Worm (Caenorhabditis elegans): Measurements from ENCODE around the gene col-174.
A peak's percentile ranks its signal among the peaks of the same experiment; 100 is the strongest.

The col-174 gene

DNA sequence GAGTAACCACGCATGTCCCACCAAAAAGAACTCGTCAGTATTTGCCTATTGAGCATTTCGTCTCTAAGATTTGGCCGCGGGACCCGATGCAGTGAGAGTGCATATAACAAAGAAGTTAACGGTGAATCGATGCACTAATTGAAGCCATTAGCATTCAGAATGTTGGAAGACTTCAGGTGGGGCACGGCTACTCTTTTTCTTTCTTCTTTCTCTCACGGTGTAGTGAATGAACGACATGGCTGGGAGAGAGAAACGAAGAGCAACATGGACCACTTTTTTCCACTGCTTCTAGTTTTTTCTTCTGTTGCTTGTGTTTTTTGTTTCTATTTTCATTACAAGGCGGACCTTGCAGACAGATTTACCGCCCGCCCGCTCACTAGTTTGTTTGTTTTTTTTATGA is 5.5 kb upstream of the col-174 start:
- TF ChIP-seq ztf-26 (tag; optimal IDR thresholded peaks at IDR 0.05): no peak
- no peak for TF ChIP-seq tlf-1 (GFP tag; optimal IDR thresholded peaks at IDR 0.05)
- TF ChIP-seq Y79H2A.3 (GFP tag; conservative IDR thresholded peaks at IDR 0.05): no peak
- TF ChIP-seq hlh-26 (GFP tag; conservative IDR thresholded peaks at IDR 0.05): no peak
- TF ChIP-seq ceh-27 (GFP tag; optimal IDR thresholded peaks at IDR 0.05): no peak
- no peak for TF ChIP-seq fkh-3 (tag; optimal IDR thresholded peaks at IDR 0.05)
- no peak for TF ChIP-seq unc-62 (GFP tag; optimal IDR thresholded peaks at IDR 0.05)
- TF ChIP-seq nhr-179 (tag; optimal IDR thresholded peaks at IDR 0.05): no peak

ce11 chrX:7547696-7548095 is 1.1 kb downstream of the col-174 start:
- TF ChIP-seq lir-1 (GFP tag; conservative IDR thresholded peaks at IDR 0.05) (no peak), Y53G8AR.9 (GFP tag; conservative IDR thresholded peaks at IDR 0.05) (0 out of 2 replicates have a peak, but pooled peaks have one; percentile 46), Y95B8A.8 (GFP tag; IDR thresholded peaks at IDR 0.05) (no peak), ets-4 (GFP tag; optimal IDR thresholded peaks at IDR 0.05) (no peak), K11D2.4 (GFP tag; IDR thresholded peaks at IDR 0.05) (no peak), efl-1 (GFP tag; optimal IDR thresholded peaks at IDR 0.05) (no peak), lin-26 (GFP tag; IDR thresholded peaks at IDR 0.05) (no peak), lsy-27 (tag; optimal IDR thresholded peaks at IDR 0.05; ENCODE audit: borderline replicate concordance, insufficient read depth) (no peak), madf-3 (GFP tag; IDR thresholded peaks at IDR 0.05) (no peak), egrh-3 (GFP tag; IDR thresholded peaks at IDR 0.05) (peak; percentile 60; the same call in 1 of the 2 replicates), unc-130 (GFP tag; optimal IDR thresholded peaks at IDR 0.05) (no peak), C06A6.2 (GFP tag; conservative IDR thresholded peaks at IDR 0.05) (no peak), zfh-2 (GFP tag; conservative IDR thresholded peaks at IDR 0.05) (peak; percentile 82), nfya-1 (tag; optimal IDR thresholded peaks at IDR 0.05; ENCODE audit: borderline replicate concordance, insufficient read depth) (no peak)

ce11 chrX:7548158-7548557 is 1.5 kb downstream of the col-174 start, which contains the start of gene F46C8.1:
F46C8.1 (plus strand) TSS chrX:7548458.
- TF ChIP-seq ceh-79 (tag; optimal IDR thresholded peaks at IDR 0.05): no peak
- no peak for TF ChIP-seq ekl-4 (GFP tag; IDR thresholded peaks at IDR 0.05)
- TF ChIP-seq hlh-12 (tag; optimal IDR thresholded peaks at IDR 0.05): no peak
- no peak for TF ChIP-seq Y56A3A.18 (GFP tag; IDR thresholded peaks at IDR 0.05)
- no peak for TF ChIP-seq hmg-20 (GFP tag; IDR thresholded peaks at IDR 0.05)
- no peak for TF ChIP-seq snpc-3.4 (tag; optimal IDR thresholded peaks at IDR 0.05)
- no peak for TF ChIP-seq ceh-58 (GFP tag; IDR thresholded peaks at IDR 0.05)
- TF ChIP-seq snpc-1.1 (tag; optimal IDR thresholded peaks at IDR 0.05; ENCODE audit: insufficient read depth): no peak
- no peak for TF ChIP-seq fkh-3 (tag; optimal IDR thresholded peaks at IDR 0.05)
- no peak for TF ChIP-seq K12H6.12 (tag; optimal IDR thresholded peaks at IDR 0.05)
- no peak for TF ChIP-seq ceh-91 (GFP tag; IDR thresholded peaks at IDR 0.05)
- TF ChIP-seq egl-44 (GFP tag; IDR thresholded peaks at IDR 0.05): no peak
- TF ChIP-seq B0261.1 (tag; optimal IDR thresholded peaks at IDR 0.05): no peak
- no peak for TF ChIP-seq die-1 (tag; optimal IDR thresholded peaks at IDR 0.05)
- TF ChIP-seq F57A8.1 (GFP tag; optimal IDR thresholded peaks at IDR 0.05): no peak

DNA sequence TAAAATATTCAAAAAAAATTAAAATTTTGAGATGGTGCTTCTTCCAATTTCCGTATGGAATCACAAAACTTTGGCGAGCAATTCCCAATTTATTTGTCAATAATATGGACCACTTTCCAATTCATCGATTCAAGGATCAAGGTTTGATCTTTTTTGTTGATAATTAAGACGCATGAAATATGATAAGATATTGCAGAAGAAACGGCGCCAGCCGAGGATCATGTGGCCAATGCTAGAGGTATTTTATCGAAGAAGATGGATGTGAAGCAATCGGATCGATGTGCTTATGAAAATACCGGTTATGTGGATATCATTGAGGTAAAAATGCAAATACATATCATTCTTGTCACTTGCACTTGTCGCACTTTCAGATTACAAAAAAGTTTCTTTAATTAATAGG is 3.8 kb downstream of the col-174 start:
- TF ChIP-seq sdz-38 (tag; optimal IDR thresholded peaks at IDR 0.05) (no peak), F22D6.2 (tag; optimal IDR thresholded peaks at IDR 0.05) (no peak), F23B12.7 (tag; optimal IDR thresholded peaks at IDR 0.05; ENCODE audit: insufficient read depth) (no peak), attf-6 (GFP tag; IDR thresholded peaks at IDR 0.05) (no peak), mcd-1 (GFP tag; IDR thresholded peaks at IDR 0.05) (no peak), bed-1 (GFP tag; IDR thresholded peaks at IDR 0.05) (no peak), egl-44 (GFP tag; IDR thresholded peaks at IDR 0.05) (no peak), ztf-22 (GFP tag; optimal IDR thresholded peaks at IDR 0.05) (no peak), let-526 (GFP tag; IDR thresholded peaks at IDR 0.05) (no peak)

All from whole organism, young adult.